Fruit fly (Drosophila melanogaster) whole organism, embryonic: Measurements from ENCODE around the gene fliI.
A peak's percentile ranks its signal among the peaks of the same experiment; 100 is the strongest.

Experiments used
- Ada2b ChIP-seq: fragments of 200-800 bp; sonication (Bioruptor generic); IDR thresholded peaks from 2 replicates; pipeline ENCODE4 v1.3.6; 2022; ENCODE audit warnings: missing biosample characterization, missing genetic modification characterization
- Adf1 ChIP-seq: fragments of 200-800 bp; sonication (Bioruptor generic); IDR thresholded peaks from 2 replicates; pipeline ENCODE4 v1.3.6; 2022; ENCODE audit warnings: missing biosample characterization, missing genetic modification characterization
- Bdp1 ChIP-seq: fragments of 200-800 bp; sonication (Bioruptor generic); optimal IDR thresholded peaks from 3 replicates; lab custom pipeline; 2016; ENCODE audit warnings: missing biosample characterization, missing genetic modification characterization
- CG1024 ChIP-seq: fragments of 200-800 bp; sonication (Bioruptor generic); IDR thresholded peaks from 2 replicates; pipeline ENCODE4 v1.3.6; 2022; ENCODE audit warnings: missing biosample characterization, missing genetic modification characterization
- CG10979 ChIP-seq: fragments of 200-800 bp; sonication (Bioruptor generic); optimal IDR thresholded peaks from 2 replicates; lab custom pipeline; 2018; ENCODE audit warnings: missing biosample characterization, mild to moderate bottlenecking, missing genetic modification characterization, moderate library complexity
- CG11504 ChIP-seq: fragments of 200-800 bp; sonication (Bioruptor generic); optimal IDR thresholded peaks from 3 replicates; lab custom pipeline; 2019; ENCODE audit warnings: missing biosample characterization, mild to moderate bottlenecking, missing genetic modification characterization, moderate library complexity
- CG11696 ChIP-seq: fragments of 200-800 bp; sonication (Bioruptor generic); IDR thresholded peaks from 2 replicates; pipeline ENCODE4 v1.3.6; 2022; ENCODE audit warnings: missing biosample characterization, missing genetic modification characterization
- CG15011 ChIP-seq: fragments of 200-800 bp; sonication (Bioruptor generic); optimal IDR thresholded peaks from 3 replicates; lab custom pipeline; 2018; ENCODE audit warnings: missing biosample characterization, mild to moderate bottlenecking, missing genetic modification characterization
- CG16863 ChIP-seq: fragments of 200-800 bp; sonication (Bioruptor generic); optimal IDR thresholded peaks from 3 replicates; lab custom pipeline; 2016; ENCODE audit warnings: missing biosample characterization, missing genetic modification characterization
- CG34376 ChIP-seq: fragments of 200-800 bp; sonication (Bioruptor generic); optimal IDR thresholded peaks from 2 replicates; lab custom pipeline; 2018; ENCODE audit warnings: missing biosample characterization, mild to moderate bottlenecking, missing genetic modification characterization
- CG4328 ChIP-seq: fragments of 200-800 bp; sonication (Bioruptor generic); optimal IDR thresholded peaks from 3 replicates; lab custom pipeline; 2017; ENCODE audit warnings: missing biosample characterization, missing genetic modification reagents, missing genetic modification characterization
- CG4707 ChIP-seq: fragments of 200-800 bp; sonication (Bioruptor generic); optimal IDR thresholded peaks from 2 replicates; lab custom pipeline; 2018; ENCODE audit warnings: missing biosample characterization, mild to moderate bottlenecking, missing genetic modification characterization, moderate library complexity
- CG4854 ChIP-seq: fragments of 200-800 bp; sonication (Bioruptor generic); optimal IDR thresholded peaks from 2 replicates; lab custom pipeline; 2016; ENCODE audit warnings: missing biosample characterization, missing genetic modification characterization, inconsistent platforms
- CG6813 ChIP-seq: fragments of 200-800 bp; sonication (Bioruptor generic); optimal IDR thresholded peaks from 2 replicates; lab custom pipeline; 2017; ENCODE audit warnings: missing biosample characterization, missing genetic modification characterization, mild to moderate bottlenecking, moderate library complexity, missing genetic modification reagents
- CG7786 ChIP-seq: fragments of 200-800 bp; sonication (Bioruptor generic); optimal IDR thresholded peaks from 2 replicates; lab custom pipeline; 2016; ENCODE audit warnings: missing biosample characterization, missing genetic modification characterization
- CG9817 ChIP-seq: fragments of 200-800 bp; sonication (Bioruptor generic); optimal IDR thresholded peaks from 2 replicates; lab custom pipeline; 2018; ENCODE audit warnings: missing biosample characterization, mild to moderate bottlenecking, missing genetic modification characterization, moderate library complexity
- CG9876 ChIP-seq: fragments of 200-800 bp; sonication (Bioruptor generic); optimal IDR thresholded peaks from 2 replicates; lab custom pipeline; 2016; ENCODE audit warnings: missing biosample characterization, missing genetic modification characterization
- Camta ChIP-seq: fragments of 200-800 bp; sonication (Bioruptor generic); optimal IDR thresholded peaks from 2 replicates; lab custom pipeline; 2016; ENCODE audit warnings: missing biosample characterization, missing genetic modification characterization
- D ChIP-seq, 2 experiments: fragments of 200-800 bp in 1 of 2; fragments of >200 bp in 1 of 2; sonication (Bioruptor generic) in 1 of 2; optimal IDR thresholded peaks; 2 replicates in 1 of 2; 3 replicates in 1 of 2; lab custom pipeline; 2017; ENCODE audit warnings: mild to moderate bottlenecking in 1 of 2, missing biosample characterization in 1 of 2, missing genetic modification characterization in 1 of 2, missing genetic modification reagents in 1 of 2
- D19A ChIP-seq: fragments of 200-800 bp; optimal IDR thresholded peaks from 3 replicates; lab custom pipeline; 2019; ENCODE audit warnings: missing biosample characterization, mild to moderate bottlenecking, missing genetic modification characterization, moderate library complexity
- ERR ChIP-seq: fragments of 200-800 bp; sonication (Bioruptor generic); optimal IDR thresholded peaks from 2 replicates; lab custom pipeline; 2016; ENCODE audit warnings: missing biosample characterization, missing genetic modification characterization
- H15 ChIP-seq: fragments of 200-800 bp; sonication (Bioruptor generic); IDR thresholded peaks from 3 replicates; pipeline ENCODE4 v1.3.6; 2022; ENCODE audit warnings: missing biosample characterization, missing genetic modification characterization
- Hsf ChIP-seq: fragments of 200-800 bp; sonication (Bioruptor generic); optimal IDR thresholded peaks from 3 replicates; lab custom pipeline; 2016; ENCODE audit warnings: missing biosample characterization, missing genetic modification characterization
- Lim3 ChIP-seq: fragments of 200-800 bp; sonication (Bioruptor generic); IDR thresholded peaks from 2 replicates; pipeline ENCODE4 v1.3.6; 2022; ENCODE audit warnings: missing biosample characterization, missing genetic modification characterization
- Mes4 ChIP-seq: fragments of 200-800 bp; sonication (Bioruptor generic); optimal IDR thresholded peaks from 2 replicates; lab custom pipeline; 2016; ENCODE audit warnings: missing biosample characterization, missing genetic modification characterization
- Nf-YC ChIP-seq: fragments of 200-800 bp; optimal IDR thresholded peaks from 3 replicates; lab custom pipeline; 2019; ENCODE audit warnings: missing biosample characterization, mild to moderate bottlenecking, missing genetic modification characterization, moderate library complexity
- NfI ChIP-seq: fragments of 200-800 bp; sonication (Bioruptor generic); optimal IDR thresholded peaks from 3 replicates; lab custom pipeline; 2018; ENCODE audit warnings: missing biosample characterization, mild to moderate bottlenecking, missing genetic modification characterization, moderate library complexity
- Poxn ChIP-seq: fragments of 200-800 bp; sonication (Bioruptor generic); IDR thresholded peaks from 2 replicates; pipeline ENCODE4 v1.3.6; 2022; ENCODE audit warnings: missing biosample characterization, missing genetic modification characterization
- Side ChIP-seq: fragments of 200-800 bp; sonication (Bioruptor generic); optimal IDR thresholded peaks from 2 replicates; lab custom pipeline; 2016; ENCODE audit warnings: missing biosample characterization, missing genetic modification characterization
- Xrp1 ChIP-seq: fragments of 200-800 bp; sonication (Bioruptor generic); IDR thresholded peaks from 2 replicates; pipeline ENCODE4 v1.3.6; 2022; ENCODE audit warnings: missing biosample characterization, missing genetic modification characterization
- ap ChIP-seq: fragments of 200-800 bp; sonication (Bioruptor generic); IDR thresholded peaks from 2 replicates; pipeline ENCODE4 v1.3.6; 2022; ENCODE audit warnings: missing biosample characterization, missing genetic modification characterization
- caup ChIP-seq: fragments of 200-800 bp; sonication (Bioruptor generic); optimal IDR thresholded peaks from 3 replicates; lab custom pipeline; 2017; ENCODE audit warnings: missing biosample characterization, mild to moderate bottlenecking, missing genetic modification characterization, moderate library complexity; ENCODE audit not compliant: severe bottlenecking
- dm ChIP-seq: fragments of 200-800 bp; sonication (Bioruptor generic); optimal IDR thresholded peaks from 3 replicates; lab custom pipeline; 2016; ENCODE audit warnings: missing biosample characterization, missing genetic modification characterization
- ems ChIP-seq: fragments of 200-800 bp; sonication (Bioruptor generic); optimal IDR thresholded peaks from 3 replicates; lab custom pipeline; 2016; ENCODE audit warnings: missing biosample characterization, missing genetic modification characterization
- esg ChIP-seq: fragments of 200-800 bp; sonication (Bioruptor generic); conservative IDR thresholded peaks from 2 replicates; pipeline ENCODE4 v1.3.6; 2022; ENCODE audit warnings: missing biosample characterization, missing genetic modification characterization
- hbn ChIP-seq: fragments of 200-800 bp; sonication (Bioruptor generic); IDR thresholded peaks from 2 replicates; pipeline ENCODE4 v1.3.6; 2022; ENCODE audit warnings: missing biosample characterization, missing genetic modification characterization; ENCODE audit not compliant: partially characterized antibody
- ind ChIP-seq: fragments of 200-800 bp; sonication (Bioruptor generic); optimal IDR thresholded peaks from 3 replicates; lab custom pipeline; 2016; ENCODE audit warnings: missing biosample characterization, missing genetic modification characterization
- lov ChIP-seq, 2 experiments: fragments of 200-800 bp in 1 of 2; fragments of >200 bp in 1 of 2; sonication (Bioruptor generic) in 1 of 2; IDR thresholded peaks in 1 of 2; optimal IDR thresholded peaks in 1 of 2; 2 replicates in 1 of 2; 3 replicates in 1 of 2; pipeline versions ENCODE4 v1.3.6 to Lab custom; 2017 to 2022; ENCODE audit warnings: missing biosample characterization in 1 of 2, missing genetic modification characterization in 1 of 2
- nerfin-1 ChIP-seq: fragments of 200-800 bp; sonication (Bioruptor generic); optimal IDR thresholded peaks from 3 replicates; lab custom pipeline; 2019; ENCODE audit warnings: missing biosample characterization, mild to moderate bottlenecking, missing genetic modification characterization, moderate library complexity
- oc ChIP-seq: fragments of 200-800 bp; sonication (Bioruptor generic); optimal IDR thresholded peaks from 2 replicates; lab custom pipeline; 2018; ENCODE audit warnings: missing biosample characterization, mild to moderate bottlenecking, missing genetic modification characterization, moderate library complexity
- odd ChIP-seq: fragments of 200-800 bp; sonication (Bioruptor generic); optimal IDR thresholded peaks from 2 replicates; lab custom pipeline; 2017; ENCODE audit warnings: missing biosample characterization, mild to moderate bottlenecking, missing genetic modification characterization
- pan ChIP-seq, 4 experiments: fragments of >200 bp in 3 of 4; fragments of 200-800 bp in 1 of 4; sonication (Bioruptor generic) in 1 of 4; optimal IDR thresholded peaks in 3 of 4; IDR thresholded peaks in 1 of 4; 2 replicates each; pipeline versions ENCODE4 v1.3.6 to Lab custom; 2017 to 2022; ENCODE audit warnings: missing biosample characterization in 2 of 4, missing genetic modification characterization in 2 of 4, mixed read lengths in 1 of 4
- pita ChIP-seq: fragments of 200-800 bp; sonication (Bioruptor generic); optimal IDR thresholded peaks from 2 replicates; lab custom pipeline; 2017; ENCODE audit warnings: missing biosample characterization, mild to moderate bottlenecking, missing genetic modification characterization
- run ChIP-seq: fragments of 200-800 bp; sonication (Bioruptor generic); optimal IDR thresholded peaks from 3 replicates; lab custom pipeline; 2018; ENCODE audit warnings: missing biosample characterization, mild to moderate bottlenecking, missing genetic modification characterization
- sqz ChIP-seq: fragments of 200-800 bp; sonication (Bioruptor generic); optimal IDR thresholded peaks from 3 replicates; lab custom pipeline; 2018; ENCODE audit warnings: missing biosample characterization, mild to moderate bottlenecking, missing genetic modification characterization
- tll ChIP-seq, 2 experiments: fragments of 200-800 bp in 1 of 2; fragments of >200 bp in 1 of 2; sonication (Bioruptor generic) in 1 of 2; optimal IDR thresholded peaks; 2 replicates each; lab custom pipeline; 2017 to 2019; ENCODE audit warnings: missing biosample characterization in 2 of 2, missing genetic modification characterization in 2 of 2, mild to moderate bottlenecking in 1 of 2, moderate library complexity in 1 of 2
- tna ChIP-seq: fragments of 200-800 bp; sonication (Bioruptor generic); IDR thresholded peaks from 2 replicates; pipeline ENCODE4 v1.3.6; 2022; ENCODE audit warnings: missing biosample characterization, missing genetic modification characterization; ENCODE audit not compliant: partially characterized antibody

The fliI gene

dm6 chrX:21366311-21366990 lies 26.9 kb downstream of the fliI start (continued):
- TF ChIP-seq CG4328 (GFP tag; lab: Kevin White, UChicago) (peak; percentile 92), D19A (peak; percentile 88), pita (GFP tag; lab: Kevin White, UChicago) (no peak), dm (GFP tag; lab: Kevin White, UChicago) (no peak), CG15011 (GFP tag; lab: Kevin White, UChicago) (peak; percentile 88), Poxn (peak; percentile 74), CG4854 (GFP tag; lab: Kevin White, UChicago) (peak; percentile 69), Ada2b (GFP tag; lab: Robert Waterston, UW) (peak; percentile 90), odd (GFP tag; lab: Kevin White, UChicago) (peak; percentile 89), ems (peak; percentile 45), CG34376 (peak; percentile 94), Mes4 (GFP tag; lab: Kevin White, UChicago) (no peak), CG11504 (tag; lab: Kevin White, UChicago) (peak; percentile 95), H15 (GFP tag; lab: Robert Waterston, UW) (peak; percentile 76; the same call in 2 of the 3 replicates), NfI (GFP tag; lab: Kevin White, UChicago) (peak; percentile 94), ind (GFP tag; lab: Kevin White, UChicago) (peak; percentile 89), D (optimal IDR thresholded peaks at IDR 0.05; lab: Kevin White, UChicago) (no peak), D (GFP tag; optimal IDR thresholded peaks at IDR 0.05; lab: Kevin White, UChicago) (peak; percentile 90), caup (GFP tag; lab: Kevin White, UChicago) (peak; percentile 90), tll (GFP tag; optimal IDR thresholded peaks at IDR 0.05; lab: Kevin White, UChicago) (no peak), tna (GFP tag; lab: Robert Waterston, UW) (no peak), Nf-YC (tag; lab: Kevin White, UChicago) (peak; percentile 86), ERR (GFP tag; lab: Kevin White, UChicago) (no peak), Lim3 (GFP tag; lab: Robert Waterston, UW) (0 out of 2 replicates have a peak, but pooled peaks have one; percentile 30), sqz (GFP tag; lab: Kevin White, UChicago) (peak; percentile 92), lov (optimal IDR thresholded peaks at IDR 0.05; lab: Kevin White, UChicago) (no peak), lov (GFP tag; IDR thresholded peaks at IDR 0.05; lab: Robert Waterston, UW) (no peak), CG11696 (GFP tag; lab: Robert Waterston, UW) (0 out of 2 replicates have a peak, but pooled peaks have one; percentile 32), Xrp1 (peak; percentile 85), Side (no peak), pan (optimal IDR thresholded peaks at IDR 0.05; lab: Kevin White, UChicago) (no peak), pan (GFP tag; optimal IDR thresholded peaks at IDR 0.05 in 1 of 2, IDR thresholded peaks at IDR 0.05 in 1 of 2) (peak in 1 of 2 experiments; percentile 87), oc (peak; percentile 85), hbn (GFP tag; lab: Robert Waterston, UW) (no peak), Hsf (GFP tag; lab: Kevin White, UChicago) (peak; percentile 50), CG10979 (tag; lab: Kevin White, UChicago) (peak; percentile 92), nerfin-1 (tag; lab: Kevin White, UChicago) (peak; percentile 91), Bdp1 (GFP tag; lab: Kevin White, UChicago) (peak; percentile 9), CG1024 (no peak; the same call in 1 of the 2 replicates), run (tag; lab: Kevin White, UChicago) (peak; percentile 85), esg (peak; percentile 88), Camta (GFP tag; lab: Kevin White, UChicago) (no peak), CG9876 (GFP tag; lab: Kevin White, UChicago) (no peak), CG6813 (peak; percentile 90), CG16863 (GFP tag; lab: Kevin White, UChicago) (peak; percentile 34), CG4707 (peak; percentile 72), ap (peak; percentile 57), Adf1 (GFP tag; lab: Robert Waterston, UW) (peak; percentile 70), CG7786 (GFP tag; lab: Kevin White, UChicago) (peak; percentile 8), CG9817 (tag; lab: Kevin White, UChicago) (peak; percentile 89)
